In genomic region chr3L:8870547-8870946, dm6 we compare ENCODE assay signal across 4 fruit fly cellular contexts.
TF ChIP-seq lines count a peak whose summit lies in the region.

No protein-coding gene starts in this region.

- TF ChIP-seq CTCF in whole organism, embryonic (GFP tag; optimal IDR thresholded peaks at IDR 0.05; lab: Kevin White, UChicago): no peak

TF ChIP-seq in whole organism, embryonic, 481 proteins besides CTCF, POLR2A, EP300 and RAD21 (continues in another document):
- TF ChIP-seq prd (optimal IDR thresholded peaks at IDR 0.05; lab: Kevin White, UChicago) (no peak), prd (GFP tag; IDR thresholded peaks at IDR 0.05; lab: Robert Waterston, UW) (peak; percentile 58; the same call in 2 of the 3 replicates), ap (GFP tag; IDR thresholded peaks at IDR 0.05; lab: Robert Waterston, UW) (no peak), Ada2b (GFP tag; IDR thresholded peaks at IDR 0.05; lab: Robert Waterston, UW) (0 out of 2 replicates have a peak, but pooled peaks have one; percentile 31), nmo (GFP tag; optimal IDR thresholded peaks at IDR 0.05; lab: Kevin White, UChicago) (peak; percentile 4), E2f1 (GFP tag; IDR thresholded peaks at IDR 0.05; lab: Robert Waterston, UW) (0 out of 2 replicates have a peak, but pooled peaks have one; percentile 15), Xrp1 (GFP tag; IDR thresholded peaks at IDR 0.05; lab: Robert Waterston, UW) (peak; percentile 47; the same call in 1 of the 2 replicates), CG34376 (GFP tag; optimal IDR thresholded peaks at IDR 0.05; lab: Kevin White, UChicago) (no peak), inv (GFP tag; IDR thresholded peaks at IDR 0.05; lab: Robert Waterston, UW; ENCODE audit: partially characterized antibody) (no peak), CG11560 (tag; IDR thresholded peaks at IDR 0.05; lab: Robert Waterston, UW) (no peak), tap (tag; optimal IDR thresholded peaks at IDR 0.05; lab: Kevin White, UChicago) (peak; percentile 17), CG2678 (tag; optimal IDR thresholded peaks at IDR 0.05; lab: Kevin White, UChicago) (peak; percentile 6), CG6813 (GFP tag; optimal IDR thresholded peaks at IDR 0.05; lab: Kevin White, UChicago) (no peak), CG17359 (tag; optimal IDR thresholded peaks at IDR 0.05; lab: Kevin White, UChicago) (peak; percentile 17), CG9727 (GFP tag; optimal IDR thresholded peaks at IDR 0.05; lab: Kevin White, UChicago) (no peak), CG18476 (GFP tag; optimal IDR thresholded peaks at IDR 0.05; lab: Kevin White, UChicago) (no peak), vnd (GFP tag; IDR thresholded peaks at IDR 0.05; lab: Robert Waterston, UW; ENCODE audit: partially characterized antibody) (no peak), gce (GFP tag; IDR thresholded peaks at IDR 0.05; lab: Robert Waterston, UW) (no peak), Hand (GFP tag; optimal IDR thresholded peaks at IDR 0.05; lab: Kevin White, UChicago) (no peak), CG2199 (GFP tag; IDR thresholded peaks at IDR 0.05; lab: Robert Waterston, UW) (no peak), sug (tag; optimal IDR thresholded peaks at IDR 0.05; lab: Kevin White, UChicago) (no peak), Rfx (GFP tag; IDR thresholded peaks at IDR 0.05; lab: Robert Waterston, UW) (no peak)

TF ChIP-seq in whole organism, prepupa, 60 proteins besides CTCF, POLR2A, EP300 and RAD21 (continues in another document):
- TF ChIP-seq CG8632 (GFP tag; optimal IDR thresholded peaks at IDR 0.05; lab: Kevin White, UChicago): peak; percentile 4
- peak; percentile 91 for TF ChIP-seq Eip78C (GFP tag; lab: Kevin White, UChicago)
- peak; percentile 71 for TF ChIP-seq Eip75B (GFP tag; optimal IDR thresholded peaks at IDR 0.05; lab: Kevin White, UChicago)
- TF ChIP-seq CG11294 (GFP tag; IDR thresholded peaks at IDR 0.05; lab: Robert Waterston, UW): peak; percentile 82
- peak; percentile 84 for TF ChIP-seq Hr4 (GFP tag; optimal IDR thresholded peaks at IDR 0.05; lab: Kevin White, UChicago)
- peak; percentile 90 for TF ChIP-seq CG15336 (GFP tag; IDR thresholded peaks at IDR 0.05; lab: Robert Waterston, UW)
- TF ChIP-seq CG7368 (GFP tag; optimal IDR thresholded peaks at IDR 0.05; lab: Kevin White, UChicago): peak; percentile 64
- TF ChIP-seq CG6808 (GFP tag; optimal IDR thresholded peaks at IDR 0.05; lab: Kevin White, UChicago): peak; percentile 67
- TF ChIP-seq CG3032 (tag; optimal IDR thresholded peaks at IDR 0.05; lab: Kevin White, UChicago): peak; percentile 69
- TF ChIP-seq CG6276 (GFP tag; optimal IDR thresholded peaks at IDR 0.05; lab: Kevin White, UChicago): peak; percentile 81
- TF ChIP-seq Sox14 (GFP tag; optimal IDR thresholded peaks at IDR 0.05; lab: Kevin White, UChicago): no peak
- TF ChIP-seq Blimp-1 (GFP tag; optimal IDR thresholded peaks at IDR 0.05; lab: Kevin White, UChicago): no peak
- TF ChIP-seq lz (GFP tag; optimal IDR thresholded peaks at IDR 0.05; lab: Kevin White, UChicago): peak; percentile 22
- TF ChIP-seq CG8319 (GFP tag; optimal IDR thresholded peaks at IDR 0.05; lab: Kevin White, UChicago): no peak
- peak; percentile 11 for TF ChIP-seq CG6792 (GFP tag; optimal IDR thresholded peaks at IDR 0.05; lab: Kevin White, UChicago)
- TF ChIP-seq Ets96B (tag; optimal IDR thresholded peaks at IDR 0.05; lab: Kevin White, UChicago): peak; percentile 75
- TF ChIP-seq Eip93F (GFP tag; optimal IDR thresholded peaks at IDR 0.05; lab: Kevin White, UChicago): no peak
- TF ChIP-seq achi (GFP tag; optimal IDR thresholded peaks at IDR 0.05; lab: Kevin White, UChicago): peak; percentile 61
- TF ChIP-seq CG6854 (GFP tag; optimal IDR thresholded peaks at IDR 0.05; lab: Kevin White, UChicago): no peak
- no peak for TF ChIP-seq fkh (GFP tag; optimal IDR thresholded peaks at IDR 0.05; lab: Kevin White, UChicago)
- no peak for TF ChIP-seq CG9139 (GFP tag; optimal IDR thresholded peaks at IDR 0.05; lab: Kevin White, UChicago)
- TF ChIP-seq CG10631 (GFP tag; optimal IDR thresholded peaks at IDR 0.05; lab: Kevin White, UChicago): peak; percentile 67
- peak; percentile 56 for TF ChIP-seq OdsH (GFP tag; optimal IDR thresholded peaks at IDR 0.05; lab: Kevin White, UChicago)
- peak; percentile 19 for TF ChIP-seq cyc (GFP tag; optimal IDR thresholded peaks at IDR 0.05; lab: Kevin White, UChicago)

TF ChIP-seq in whole organism, pupa, 21 proteins besides CTCF, POLR2A, EP300 and RAD21:
- TF ChIP-seq CG13204 (GFP tag; optimal IDR thresholded peaks at IDR 0.05; lab: Kevin White, UChicago) (no peak), fd96Ca (GFP tag; IDR thresholded peaks at IDR 0.05; lab: Robert Waterston, UW) (peak; percentile 87; the same call in 2 of the 3 replicates), Pif1B (GFP tag; optimal IDR thresholded peaks at IDR 0.05; lab: Kevin White, UChicago) (peak; percentile 69), CG15710 (tag; optimal IDR thresholded peaks at IDR 0.05; lab: Kevin White, UChicago) (peak; percentile 56), gl (tag; optimal IDR thresholded peaks at IDR 0.05; lab: Kevin White, UChicago) (peak; percentile 15), CG4496 (GFP tag; IDR thresholded peaks at IDR 0.05; lab: Robert Waterston, UW) (peak; percentile 93), CG8301 (tag; optimal IDR thresholded peaks at IDR 0.05; lab: Kevin White, UChicago) (peak; percentile 86), Ets98B (GFP tag; IDR thresholded peaks at IDR 0.05; lab: Robert Waterston, UW) (peak; percentile 92), rn (GFP tag; IDR thresholded peaks at IDR 0.05; lab: Robert Waterston, UW) (peak; percentile 76), CG9948 (tag; optimal IDR thresholded peaks at IDR 0.05; lab: Kevin White, UChicago) (peak; percentile 78), CG12605 (GFP tag; IDR thresholded peaks at IDR 0.05; lab: Robert Waterston, UW) (peak; percentile 86), CG17806 (tag; optimal IDR thresholded peaks at IDR 0.05; lab: Kevin White, UChicago) (peak; percentile 81), CG34367 (tag; optimal IDR thresholded peaks at IDR 0.05; lab: Kevin White, UChicago) (peak; percentile 54), CG14655 (GFP tag; optimal IDR thresholded peaks at IDR 0.05; lab: Kevin White, UChicago) (peak; percentile 91), Snoo (tag; optimal IDR thresholded peaks at IDR 0.05; lab: Kevin White, UChicago) (peak; percentile 28), CG8159 (tag; optimal IDR thresholded peaks at IDR 0.05; lab: Kevin White, UChicago) (peak; percentile 77), CG32121 (GFP tag; IDR thresholded peaks at IDR 0.05; lab: Robert Waterston, UW) (peak; percentile 94), D1 (tag; optimal IDR thresholded peaks at IDR 0.05; lab: Kevin White, UChicago) (peak; percentile 25), Pif1A (GFP tag; optimal IDR thresholded peaks at IDR 0.05; lab: Kevin White, UChicago) (peak; percentile 77), EcR (GFP tag; optimal IDR thresholded peaks at IDR 0.05; lab: Kevin White, UChicago) (no peak), CG10348 (GFP tag; IDR thresholded peaks at IDR 0.05; lab: Robert Waterston, UW) (no peak)

TF ChIP-seq in whole organism, wandering third instar larva, 38 proteins besides CTCF, POLR2A, EP300 and RAD21:
- no peak for TF ChIP-seq Hr78 (GFP tag; optimal IDR thresholded peaks at IDR 0.05; lab: Kevin White, UChicago)
- no peak for TF ChIP-seq psq (GFP tag; optimal IDR thresholded peaks at IDR 0.05; lab: Kevin White, UChicago)
- TF ChIP-seq CrebA (GFP tag; optimal IDR thresholded peaks at IDR 0.05; lab: Kevin White, UChicago; ENCODE audit: borderline replicate concordance): no peak
- TF ChIP-seq h (GFP tag; optimal IDR thresholded peaks at IDR 0.05; lab: Kevin White, UChicago): peak; percentile 18

Comparison
In these comparisons a context has a peak if more than half of its experiments do, and no peak if none do; other contexts are left out.
1. Of the 7 proteins assayed by ChIP-seq in both whole organism, embryonic and whole organism, prepupa: peak only in whole organism, embryonic: Blimp-1 and Sox102F; only in whole organism, prepupa: CG16779, Gug and Lpt; in both: none; in neither: 2.